Worm (Caenorhabditis elegans) whole organism, midembryonic: ENCODE results near the gene R04B3.3.

Experiments used
- T22C8.4 ChIP-seq: fragments of 200-800 bp; sonication (Bioruptor generic); IDR thresholded peaks from 2 replicates; pipeline ENCODE4 v1.3.6; 2022; ENCODE audit warnings: missing genetic modification characterization, missing compliant biosample characterization
- cog-1 ChIP-seq: sonication (generic microtip); optimal IDR thresholded peaks from 2 replicates; lab custom pipeline; 2016; ENCODE audit warnings: missing genetic modification characterization, missing compliant biosample characterization
- flt-1 ChIP-seq: fragments of 200-800 bp; sonication (Bioruptor generic); IDR thresholded peaks from 2 replicates; pipeline ENCODE4 v1.3.6; 2022; ENCODE audit warnings: missing genetic modification characterization, missing compliant biosample characterization
- klf-2 ChIP-seq: fragments of 200-800 bp; sonication (Bioruptor generic); conservative IDR thresholded peaks from 2 replicates; pipeline ENCODE4 v1.3.6; 2022; ENCODE audit warnings: missing genetic modification reagents, missing genetic modification characterization, missing compliant biosample characterization
- med-1 ChIP-seq: sonication (generic microtip); optimal IDR thresholded peaks from 2 replicates; lab custom pipeline; 2017; ENCODE audit warnings: missing genetic modification characterization, mild to moderate bottlenecking, missing compliant biosample characterization, antibody characterized with exemption, missing genetic modification reagents; ENCODE audit not compliant: insufficient read depth
- ref-1 ChIP-seq: fragments of 200-800 bp; sonication (Bioruptor generic); conservative IDR thresholded peaks from 2 replicates; pipeline ENCODE4 v1.3.6; 2022; ENCODE audit warnings: missing genetic modification reagents, missing genetic modification characterization, missing compliant biosample characterization
- tab-1 ChIP-seq: fragments of 200-800 bp; sonication (Bioruptor generic); IDR thresholded peaks from 2 replicates; pipeline ENCODE4 v1.3.6; 2022; ENCODE audit warnings: missing genetic modification characterization, missing compliant biosample characterization
- ztf-23 ChIP-seq: fragments of 200-800 bp; sonication (Bioruptor generic); IDR thresholded peaks from 2 replicates; pipeline ENCODE4 v1.3.6; 2022; ENCODE audit warnings: missing genetic modification reagents, missing genetic modification characterization, missing compliant biosample characterization
- ztf-29 ChIP-seq: fragments of 200-800 bp; sonication (Bioruptor generic); IDR thresholded peaks from 2 replicates; pipeline ENCODE4 v1.3.6; 2022; ENCODE audit warnings: missing genetic modification reagents, missing genetic modification characterization, missing compliant biosample characterization

The R04B3.3 gene

ce11 chrX:2461742-2462141, 14.0 kb downstream of the R04B3.3 start:
- TF ChIP-seq ztf-29 (GFP tag; lab: Robert Waterston, UW) (no peak), ztf-23 (GFP tag; lab: Robert Waterston, UW) (no peak), flt-1 (no peak), med-1 (no peak), T22C8.4 (GFP tag; lab: Robert Waterston, UW) (no peak), tab-1 (GFP tag; lab: Robert Waterston, UW) (no peak), cog-1 (no peak), klf-2 (GFP tag; lab: Robert Waterston, UW) (no peak)

- no peak for TF ChIP-seq ztf-29 (GFP tag; lab: Robert Waterston, UW)
- TF ChIP-seq tab-1 (GFP tag; lab: Robert Waterston, UW): no peak
- no peak for TF ChIP-seq T22C8.4 (GFP tag; lab: Robert Waterston, UW)
- no peak for TF ChIP-seq ref-1 (GFP tag; lab: Robert Waterston, UW)
- no peak for TF ChIP-seq flt-1
- TF ChIP-seq med-1: no peak
- TF ChIP-seq klf-2 (GFP tag; lab: Robert Waterston, UW): no peak
- no peak for TF ChIP-seq ztf-23 (GFP tag; lab: Robert Waterston, UW)
- TF ChIP-seq cog-1: no peak
Measured at ce11 chrX:2459793-2460192, 16.0 kb downstream of the R04B3.3 start, which contains the start of gene fox-1. TSS of gene fox-1 (minus strand) at chrX:2459893.

- no peak for TF ChIP-seq med-1
- TF ChIP-seq cog-1: no peak
- no peak for TF ChIP-seq ztf-29 (GFP tag; lab: Robert Waterston, UW)
- no peak for TF ChIP-seq ref-1 (GFP tag; lab: Robert Waterston, UW)
- no peak for TF ChIP-seq ztf-23 (GFP tag; lab: Robert Waterston, UW)
- TF ChIP-seq klf-2 (GFP tag; lab: Robert Waterston, UW): no peak
- TF ChIP-seq flt-1: no peak
- no peak for TF ChIP-seq T22C8.4 (GFP tag; lab: Robert Waterston, UW)
- no peak for TF ChIP-seq tab-1 (GFP tag; lab: Robert Waterston, UW)
Measured at ce11 chrX:2457461-2457860, 18.3 kb downstream of the R04B3.3 start.

- no peak for TF ChIP-seq flt-1
- no peak for TF ChIP-seq cog-1
- no peak for TF ChIP-seq ref-1 (GFP tag; lab: Robert Waterston, UW)
- TF ChIP-seq med-1: no peak
- TF ChIP-seq klf-2 (GFP tag; lab: Robert Waterston, UW): no peak
Measured at ce11 chrX:2456141-2456540, 19.6 kb downstream of the R04B3.3 start.

ce11 chrX:2454914-2455313, 20.9 kb downstream of the R04B3.3 start:
- TF ChIP-seq cog-1 (no peak), klf-2 (GFP tag; lab: Robert Waterston, UW) (no peak), tab-1 (GFP tag; lab: Robert Waterston, UW) (no peak), ztf-29 (GFP tag; lab: Robert Waterston, UW) (no peak), ref-1 (GFP tag; lab: Robert Waterston, UW) (no peak), ztf-23 (GFP tag; lab: Robert Waterston, UW) (no peak), T22C8.4 (GFP tag; lab: Robert Waterston, UW) (no peak), flt-1 (no peak), med-1 (no peak)

ce11 chrX:2452716-2453115, 23.1 kb downstream of the R04B3.3 start:
- TF ChIP-seq flt-1: 0 out of 2 replicates have a peak, but pooled peaks have one; percentile 25
- TF ChIP-seq ztf-23 (GFP tag; lab: Robert Waterston, UW): no peak
- TF ChIP-seq ztf-29 (GFP tag; lab: Robert Waterston, UW): no peak
- TF ChIP-seq cog-1: no peak
- TF ChIP-seq ref-1 (GFP tag; lab: Robert Waterston, UW): no peak
- TF ChIP-seq klf-2 (GFP tag; lab: Robert Waterston, UW): no peak
- no peak for TF ChIP-seq T22C8.4 (GFP tag; lab: Robert Waterston, UW)
- no peak for TF ChIP-seq med-1
- TF ChIP-seq tab-1 (GFP tag; lab: Robert Waterston, UW): 0 out of 2 replicates have a peak, but pooled peaks have one; percentile 53

- no peak for TF ChIP-seq flt-1
- TF ChIP-seq T22C8.4 (GFP tag; lab: Robert Waterston, UW): no peak
- TF ChIP-seq cog-1: no peak
- no peak for TF ChIP-seq ref-1 (GFP tag; lab: Robert Waterston, UW)
Measured at ce11 chrX:2452297-2452696, 23.5 kb downstream of the R04B3.3 start.

ce11 chrX:2450994-2451393, 24.8 kb downstream of the R04B3.3 start:
- no peak for TF ChIP-seq klf-2 (GFP tag; lab: Robert Waterston, UW)
- TF ChIP-seq tab-1 (GFP tag; lab: Robert Waterston, UW): 0 out of 2 replicates have a peak, but pooled peaks have one; percentile 42

- TF ChIP-seq ref-1 (GFP tag; lab: Robert Waterston, UW): no peak
- TF ChIP-seq ztf-29 (GFP tag; lab: Robert Waterston, UW): no peak
- no peak for TF ChIP-seq tab-1 (GFP tag; lab: Robert Waterston, UW)
- TF ChIP-seq T22C8.4 (GFP tag; lab: Robert Waterston, UW): no peak
- TF ChIP-seq klf-2 (GFP tag; lab: Robert Waterston, UW): no peak
- no peak for TF ChIP-seq cog-1
- no peak for TF ChIP-seq flt-1
- TF ChIP-seq ztf-23 (GFP tag; lab: Robert Waterston, UW): no peak
- TF ChIP-seq med-1: no peak
Measured at ce11 chrX:2447214-2447613, 28.6 kb downstream of the R04B3.3 start.

ce11 chrX:2446185-2446584, 29.6 kb downstream of the R04B3.3 start:
- TF ChIP-seq ztf-29 (GFP tag; lab: Robert Waterston, UW) (no peak), med-1 (no peak), cog-1 (no peak), flt-1 (no peak), ref-1 (GFP tag; lab: Robert Waterston, UW) (no peak), ztf-23 (GFP tag; lab: Robert Waterston, UW) (no peak)

ce11 chrX:2443304-2443703, 32.5 kb downstream of the R04B3.3 start, which contains the start of gene T07D1.3:
TSS of gene T07D1.3 (minus strand) at chrX:2443404.
- TF ChIP-seq ztf-23 (GFP tag; lab: Robert Waterston, UW): no peak
